Worm (Caenorhabditis elegans) whole organism, mixed stage, embryonic: Measurements from ENCODE around the gene efl-3.

Experiments
- M03D4.4 ChIP-seq: sonication (generic microtip); optimal IDR thresholded peaks from 2 replicates; lab custom pipeline; 2017; ENCODE audit warnings: mild to moderate bottlenecking, missing genetic modification characterization, missing compliant biosample characterization
- bed-3 ChIP-seq: fragments of 200-800 bp; sonication (Bioruptor generic); optimal IDR thresholded peaks from 3 replicates; lab custom pipeline; 2018; ENCODE audit warnings: mild to moderate bottlenecking, missing genetic modification characterization, moderate library complexity, missing compliant biosample characterization
- blmp-1 ChIP-seq: fragments of 150-350 bp; optimal IDR thresholded peaks from 2 replicates; lab custom pipeline; 2014; ENCODE audit warnings: missing biosample characterization, missing genetic modification characterization
- ceh-39 ChIP-seq: fragments of 150-350 bp; optimal IDR thresholded peaks from 2 replicates; lab custom pipeline; 2014; ENCODE audit warnings: missing biosample characterization, missing genetic modification characterization
- ceh-43 ChIP-seq: fragments of 200-800 bp; sonication (Bioruptor generic); optimal IDR thresholded peaks from 2 replicates; lab custom pipeline; 2018; ENCODE audit warnings: mild to moderate bottlenecking, missing genetic modification characterization, moderate library complexity, missing compliant biosample characterization
- ceh-83 ChIP-seq: fragments of 200-800 bp; sonication (Bioruptor generic); optimal IDR thresholded peaks from 2 replicates; lab custom pipeline; 2018; ENCODE audit warnings: mild to moderate bottlenecking, missing genetic modification characterization, missing compliant biosample characterization
- ces-1 ChIP-seq: fragments of 150-350 bp; optimal IDR thresholded peaks from 2 replicates; lab custom pipeline; 2014; ENCODE audit warnings: missing biosample characterization, missing genetic modification reagents, missing genetic modification characterization
- cnd-1 ChIP-seq: fragments of 200-800 bp; sonication (Bioruptor generic); optimal IDR thresholded peaks from 2 replicates; lab custom pipeline; 2018; ENCODE audit warnings: mild to moderate bottlenecking, missing genetic modification characterization, missing compliant biosample characterization
- drap-1 ChIP-seq: fragments of 200-800 bp; sonication (Bioruptor generic); optimal IDR thresholded peaks from 3 replicates; lab custom pipeline; 2018; ENCODE audit warnings: mild to moderate bottlenecking, missing genetic modification characterization, missing compliant biosample characterization
- elt-3 ChIP-seq: fragments of 150-350 bp; optimal IDR thresholded peaks from 2 replicates; lab custom pipeline; 2014; ENCODE audit warnings: missing biosample characterization, missing genetic modification characterization
- flh-1 ChIP-seq: fragments of 200-800 bp; sonication (Bioruptor generic); optimal IDR thresholded peaks from 2 replicates; lab custom pipeline; 2018; ENCODE audit warnings: mild to moderate bottlenecking, missing genetic modification characterization, moderate library complexity, missing compliant biosample characterization
- ham-2 ChIP-seq: fragments of 200-800 bp; sonication (Bioruptor generic); optimal IDR thresholded peaks from 2 replicates; lab custom pipeline; 2018; ENCODE audit warnings: mild to moderate bottlenecking, missing genetic modification characterization, missing compliant biosample characterization
- lin-32 ChIP-seq: fragments of 200-800 bp; sonication (Bioruptor generic); optimal IDR thresholded peaks from 2 replicates; lab custom pipeline; 2018; ENCODE audit warnings: mild to moderate bottlenecking, missing genetic modification characterization, missing compliant biosample characterization
- lsy-2 ChIP-seq: fragments of 150-350 bp; optimal IDR thresholded peaks from 2 replicates; lab custom pipeline; 2014; ENCODE audit warnings: missing biosample characterization, missing genetic modification characterization
- mab-5 ChIP-seq: fragments of 150-350 bp; optimal IDR thresholded peaks from 2 replicates; lab custom pipeline; 2014; ENCODE audit warnings: missing biosample characterization, missing genetic modification characterization
- mep-1 ChIP-seq: fragments of 150-350 bp; optimal IDR thresholded peaks from 2 replicates; lab custom pipeline; 2017; ENCODE audit warnings: missing biosample characterization, missing genetic modification reagents, missing genetic modification characterization, inconsistent platforms
- nhr-12 ChIP-seq: fragments of 150-350 bp; optimal IDR thresholded peaks from 2 replicates; lab custom pipeline; 2014; ENCODE audit warnings: missing biosample characterization, missing genetic modification characterization
- nhr-2 ChIP-seq: fragments of 150-350 bp; optimal IDR thresholded peaks from 2 replicates; lab custom pipeline; 2014; ENCODE audit warnings: missing biosample characterization, missing genetic modification characterization
- nhr-237 ChIP-seq: fragments of 150-350 bp; optimal IDR thresholded peaks from 2 replicates; lab custom pipeline; 2014; ENCODE audit warnings: missing biosample characterization, missing genetic modification characterization
- nhr-28 ChIP-seq: fragments of 150-350 bp; optimal IDR thresholded peaks from 2 replicates; lab custom pipeline; 2014; ENCODE audit warnings: missing biosample characterization, missing genetic modification characterization
- nhr-76 ChIP-seq: sonication (generic microtip); optimal IDR thresholded peaks from 2 replicates; lab custom pipeline; 2017; ENCODE audit warnings: missing biosample characterization, missing genetic modification characterization
- pha-4 ChIP-seq: fragments of 150-350 bp; optimal IDR thresholded peaks from 2 replicates; lab custom pipeline; 2018; ENCODE audit warnings: missing biosample characterization, missing genetic modification reagents, missing genetic modification characterization
- sem-2 ChIP-seq: fragments of 200-800 bp; sonication (Bioruptor generic); optimal IDR thresholded peaks from 2 replicates; lab custom pipeline; 2018; ENCODE audit warnings: mild to moderate bottlenecking, missing genetic modification characterization, missing compliant biosample characterization
- snpc-4 ChIP-seq: fragments of 150-350 bp; optimal IDR thresholded peaks from 2 replicates; lab custom pipeline; 2014; ENCODE audit warnings: missing biosample characterization, missing genetic modification characterization
- sptf-1 ChIP-seq: sonication (generic microtip); optimal IDR thresholded peaks from 2 replicates; lab custom pipeline; 2017; ENCODE audit warnings: mild to moderate bottlenecking, missing genetic modification characterization, moderate library complexity, missing compliant biosample characterization
- tbx-8 ChIP-seq: fragments of 200-800 bp; sonication (Bioruptor generic); optimal IDR thresholded peaks from 2 replicates; lab custom pipeline; 2018; ENCODE audit warnings: mild to moderate bottlenecking, missing genetic modification characterization, moderate library complexity, missing compliant biosample characterization
- unc-120 ChIP-seq: sonication (generic microtip); optimal IDR thresholded peaks from 2 replicates; lab custom pipeline; 2017; ENCODE audit warnings: missing genetic modification characterization, missing compliant biosample characterization; ENCODE audit not compliant: poor library complexity, severe bottlenecking
- unc-39 ChIP-seq: fragments of 150-350 bp; optimal IDR thresholded peaks from 2 replicates; lab custom pipeline; 2014; ENCODE audit warnings: missing biosample characterization, missing genetic modification characterization
- unc-62 ChIP-seq: fragments of 150-350 bp; optimal IDR thresholded peaks from 2 replicates; lab custom pipeline; 2014; ENCODE audit warnings: missing biosample characterization, missing genetic modification reagents, missing genetic modification characterization
- zip-8 ChIP-seq: fragments of 150-350 bp; optimal IDR thresholded peaks from 2 replicates; lab custom pipeline; 2014; ENCODE audit warnings: missing biosample characterization, missing genetic modification characterization

efl-3 gene

DNA sequence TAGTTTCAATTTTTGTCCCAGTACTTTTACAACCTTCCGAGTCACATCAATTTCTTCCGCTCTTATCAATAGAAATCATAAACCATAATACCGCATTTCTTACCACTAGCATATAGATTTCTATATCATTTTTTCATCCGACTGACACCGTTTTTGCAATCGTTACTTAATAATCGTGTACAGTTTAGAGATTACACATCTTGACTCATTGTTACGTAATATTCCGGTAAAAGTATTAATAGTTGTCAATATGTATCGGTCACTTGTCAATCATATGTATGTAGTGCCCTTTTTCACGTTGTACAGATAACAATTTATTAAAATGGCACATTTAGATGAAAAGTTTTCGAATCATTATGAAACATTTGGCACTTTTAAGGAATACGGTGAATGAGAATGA lies 12.5 kb upstream of the efl-3 start:
- peak; percentile 40 for TF ChIP-seq unc-62 (GFP tag; lab: Kevin White, UChicago)
- peak; percentile 70 for TF ChIP-seq zip-8 (tag; lab: Kevin White, UChicago)
- TF ChIP-seq mep-1 (tag; lab: Kevin White, UChicago) = no peak

DNA sequence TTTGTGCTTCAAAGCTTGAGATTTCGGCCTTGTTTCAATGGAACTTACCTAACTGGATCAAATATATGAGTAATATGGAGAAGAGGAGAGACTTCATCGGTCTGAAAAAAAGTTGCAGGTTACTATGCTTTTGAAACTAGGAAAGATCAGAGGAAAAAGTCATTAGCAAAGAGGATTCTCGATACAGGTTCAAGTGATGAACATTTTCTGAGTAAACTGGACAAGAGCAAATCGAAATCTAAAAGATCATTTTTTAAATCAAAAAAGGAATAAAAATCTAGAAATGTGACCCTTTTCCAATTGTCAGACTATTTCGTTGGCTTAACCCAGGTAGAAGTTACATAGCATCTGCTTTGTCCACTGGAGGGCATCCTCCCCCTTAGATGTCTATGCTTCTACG lies 7.7 kb upstream of the efl-3 start, which contains the start of gene skpo-1:
TSS of gene skpo-1 (minus strand) at position 101 of the 400 bp plus-strand sequence.
- no peak for TF ChIP-seq mep-1 (tag; lab: Kevin White, UChicago)
- TF ChIP-seq lsy-2 = no peak
- TF ChIP-seq bed-3 (GFP tag; lab: Kevin White, UChicago) = no peak
- no peak for TF ChIP-seq mab-5 (tag; lab: Kevin White, UChicago)
- TF ChIP-seq zip-8 (tag; lab: Kevin White, UChicago) = no peak
- no peak for TF ChIP-seq unc-39
- TF ChIP-seq drap-1 = no peak
- no peak for TF ChIP-seq nhr-12 (tag; lab: Kevin White, UChicago)
- TF ChIP-seq nhr-76 (tag; lab: Kevin White, UChicago) = no peak
- TF ChIP-seq unc-62 (GFP tag; lab: Kevin White, UChicago) = no peak
- no peak for TF ChIP-seq snpc-4 (tag; lab: Kevin White, UChicago)
- no peak for TF ChIP-seq blmp-1 (tag; lab: Kevin White, UChicago)
- no peak for TF ChIP-seq sem-2 (GFP tag; lab: Kevin White, UChicago)

DNA sequence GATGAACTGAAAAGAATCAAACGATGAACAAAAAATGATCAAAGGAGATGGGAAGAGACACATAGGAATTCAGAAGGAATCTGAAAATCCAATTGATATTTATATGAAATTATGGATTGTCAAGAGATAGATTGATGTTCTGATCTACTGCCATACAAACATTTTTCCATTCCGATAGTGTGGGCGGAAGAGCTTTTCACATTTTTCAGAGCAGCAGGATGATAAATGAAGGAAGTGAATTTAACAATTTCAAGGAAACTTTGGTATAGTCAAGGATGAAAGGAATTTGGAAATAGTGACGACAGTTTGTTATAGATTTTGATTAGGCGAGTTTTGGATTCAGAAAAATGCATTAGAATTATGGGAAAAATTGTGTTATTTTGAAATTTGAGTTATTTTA lies 7.2 kb upstream of the efl-3 start, which contains the start of gene ubc-24:
TSS of gene ubc-24 (plus strand) at position 301 of the 400 bp plus-strand sequence.
- TF ChIP-seq ceh-83 (GFP tag; lab: Kevin White, UChicago) = no peak
- TF ChIP-seq elt-3 (tag; lab: Kevin White, UChicago) = no peak
- no peak for TF ChIP-seq nhr-12 (tag; lab: Kevin White, UChicago)
- TF ChIP-seq snpc-4 (tag; lab: Kevin White, UChicago) = no peak
- no peak for TF ChIP-seq nhr-28 (tag; lab: Kevin White, UChicago)
- TF ChIP-seq ceh-43 (GFP tag; lab: Kevin White, UChicago) = no peak
- no peak for TF ChIP-seq drap-1
- TF ChIP-seq unc-120 = no peak
- TF ChIP-seq flh-1 (GFP tag; lab: Kevin White, UChicago) = no peak

DNA sequence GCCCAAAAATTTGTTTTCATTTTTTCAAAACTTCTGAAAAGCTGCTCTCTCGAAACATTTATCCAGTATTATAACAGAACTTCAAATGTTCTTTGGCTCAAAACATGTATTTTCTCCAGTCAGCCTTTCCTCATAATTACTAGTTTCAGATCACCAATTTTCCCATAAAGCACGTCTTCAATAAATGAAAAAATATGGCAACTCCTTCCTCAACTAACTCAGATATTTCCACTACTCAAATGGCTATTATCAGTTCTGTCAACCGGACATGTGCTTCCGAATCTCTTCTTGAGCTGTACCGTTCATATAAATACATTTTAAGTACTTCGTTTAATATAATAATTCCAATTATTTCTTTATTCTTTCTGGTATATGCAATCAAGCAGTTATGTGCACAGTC lies 5.0 kb upstream of the efl-3 start, which contains the start of gene sra-13:
TSS of gene sra-13 (plus strand) at position 195 of the 400 bp plus-strand sequence.
- TF ChIP-seq ham-2 = no peak
- no peak for TF ChIP-seq nhr-2 (tag; lab: Kevin White, UChicago)
- no peak for TF ChIP-seq ceh-39 (tag; lab: Kevin White, UChicago)
- TF ChIP-seq nhr-12 (tag; lab: Kevin White, UChicago) = no peak
- no peak for TF ChIP-seq lin-32 (GFP tag; lab: Kevin White, UChicago)
- TF ChIP-seq M03D4.4 (tag; lab: Kevin White, UChicago) = no peak
- no peak for TF ChIP-seq tbx-8 (GFP tag; lab: Kevin White, UChicago)
- TF ChIP-seq flh-1 (GFP tag; lab: Kevin White, UChicago) = no peak
- no peak for TF ChIP-seq nhr-237 (tag; lab: Kevin White, UChicago)
- TF ChIP-seq bed-3 (GFP tag; lab: Kevin White, UChicago) = no peak
- TF ChIP-seq pha-4 (tag; lab: Kevin White, UChicago) = no peak
- TF ChIP-seq blmp-1 (tag; lab: Kevin White, UChicago) = no peak
- no peak for TF ChIP-seq ces-1 (GFP tag; lab: Kevin White, UChicago)

DNA sequence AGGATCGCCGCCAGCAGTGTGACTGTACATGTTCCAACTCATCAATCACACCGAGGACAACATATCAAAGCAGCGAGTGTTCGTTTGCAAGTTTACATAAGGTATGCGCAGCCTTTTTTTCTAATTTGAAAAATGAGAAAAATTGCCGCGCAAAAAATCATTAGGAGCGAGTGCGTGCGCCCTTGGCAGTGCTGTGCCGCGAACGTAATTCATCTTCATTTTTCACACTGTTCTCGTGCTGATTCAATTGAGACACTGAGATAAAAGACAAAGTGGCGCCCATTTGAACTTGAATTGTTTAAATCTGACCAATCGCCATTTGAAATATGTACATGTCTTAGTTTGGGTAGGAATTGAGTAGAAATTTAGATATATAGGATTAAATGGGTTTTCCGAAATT lies 2.9 kb upstream of the efl-3 start:
- TF ChIP-seq flh-1 (GFP tag; lab: Kevin White, UChicago) (no peak), mep-1 (tag; lab: Kevin White, UChicago) (no peak), unc-120 (no peak), cnd-1 (tag; lab: Kevin White, UChicago) (no peak), snpc-4 (tag; lab: Kevin White, UChicago) (no peak), ces-1 (GFP tag; lab: Kevin White, UChicago) (no peak), nhr-237 (tag; lab: Kevin White, UChicago) (no peak), sptf-1 (tag; lab: Kevin White, UChicago) (no peak), sem-2 (GFP tag; lab: Kevin White, UChicago) (no peak), unc-39 (no peak), ham-2 (no peak)
- TF ChIP-seq, all 35 proteins: peak for 0
